Fruit fly (Drosophila melanogaster) whole organism, wandering third instar larva: Measurements from ENCODE around the gene Elo68beta.
A peak's percentile ranks its signal among the peaks of the same experiment; 100 is the strongest.

ENCODE experiments used
- Abd-B ChIP-seq: fragments of >200 bp; optimal IDR thresholded peaks from 2 replicates; lab custom pipeline; 2017; ENCODE audit warnings: missing biosample characterization, missing genetic modification characterization
- CG32264 ChIP-seq: fragments of 200-800 bp; sonication (Bioruptor generic); optimal IDR thresholded peaks from 2 replicates; lab custom pipeline; 2016; ENCODE audit warnings: missing biosample characterization, missing genetic modification characterization
- CG9705 ChIP-seq: fragments of 200-800 bp; sonication (Bioruptor generic); optimal IDR thresholded peaks from 2 replicates; lab custom pipeline; 2018; ENCODE audit warnings: missing biosample characterization, mild to moderate bottlenecking, missing genetic modification characterization
- CrebA ChIP-seq: fragments of 200-800 bp; sonication (Bioruptor generic); optimal IDR thresholded peaks from 2 replicates; lab custom pipeline; 2016; ENCODE audit warnings: missing biosample characterization, mild to moderate bottlenecking, missing genetic modification characterization, borderline replicate concordance
- Dfd ChIP-seq: fragments of >200 bp; optimal IDR thresholded peaks from 2 replicates; lab custom pipeline; 2017; ENCODE audit warnings: missing biosample characterization, missing genetic modification characterization
- Dif ChIP-seq: fragments of 200-275, 200-300 bp; sonication (Bioruptor generic); optimal IDR thresholded peaks from 2 replicates; lab custom pipeline; 2018; ENCODE audit warnings: missing biosample characterization, missing genetic modification characterization; ENCODE audit not compliant: partially characterized antibody
- HLH106 ChIP-seq: fragments of 200-800 bp; optimal IDR thresholded peaks from 3 replicates; lab custom pipeline; 2019; ENCODE audit warnings: missing biosample characterization, mild to moderate bottlenecking, missing genetic modification characterization, moderate library complexity
- Hnf4 ChIP-seq: fragments of 200-800 bp; sonication (Bioruptor generic); optimal IDR thresholded peaks from 2 replicates; lab custom pipeline; 2016; ENCODE audit warnings: missing biosample characterization, mild to moderate bottlenecking, missing genetic modification characterization
- Hr83 ChIP-seq: fragments of 200-300 bp; sonication (Bioruptor generic); optimal IDR thresholded peaks from 2 replicates; lab custom pipeline; 2016; ENCODE audit warnings: missing biosample characterization, mild to moderate bottlenecking, missing genetic modification characterization, moderate library complexity; ENCODE audit not compliant: poor library complexity, severe bottlenecking
- Jra ChIP-seq: sonication (Bioruptor generic); optimal IDR thresholded peaks from 2 replicates; lab custom pipeline; 2016; ENCODE audit warnings: missing biosample characterization, missing genetic modification characterization
- Mio ChIP-seq: sonication (Bioruptor generic); optimal IDR thresholded peaks from 2 replicates; lab custom pipeline; 2016; ENCODE audit warnings: missing biosample characterization, missing genetic modification characterization
- Myc ChIP-seq: fragments of >200 bp; optimal IDR thresholded peaks from 2 replicates; lab custom pipeline; 2017
- N ChIP-seq: fragments of >200 bp; optimal IDR thresholded peaks from 2 replicates; lab custom pipeline; 2018; ENCODE audit warnings: missing biosample characterization, missing external identifiers, missing genetic modification characterization
- OdsH ChIP-seq: fragments of 200-800 bp; sonication (Bioruptor generic); optimal IDR thresholded peaks from 2 replicates; lab custom pipeline; 2016; ENCODE audit warnings: missing biosample characterization, mild to moderate bottlenecking, missing genetic modification characterization
- Rel ChIP-seq, 2 experiments: fragments of 200-800 bp; sonication (Bioruptor generic) in 1 of 2; optimal IDR thresholded peaks; 2 replicates in 1 of 2; 3 replicates in 1 of 2; lab custom pipeline; 2016 to 2019; ENCODE audit warnings: mild to moderate bottlenecking in 2 of 2, missing biosample characterization in 2 of 2, missing genetic modification characterization in 2 of 2, moderate library complexity in 1 of 2
- Sp1 ChIP-seq: fragments of 200-800 bp; sonication (Bioruptor generic); optimal IDR thresholded peaks from 3 replicates; lab custom pipeline; 2019; ENCODE audit warnings: missing biosample characterization, mild to moderate bottlenecking, missing genetic modification characterization, moderate library complexity
- Vsx2 ChIP-seq: fragments of 200-300, 225-300 bp; sonication (Bioruptor generic); optimal IDR thresholded peaks from 2 replicates; lab custom pipeline; 2018; ENCODE audit warnings: missing biosample characterization, missing genetic modification characterization; ENCODE audit not compliant: partially characterized antibody
- br ChIP-seq: fragments of 200-800 bp; sonication (Bioruptor generic); optimal IDR thresholded peaks from 2 replicates; lab custom pipeline; 2016; ENCODE audit warnings: missing biosample characterization, missing genetic modification characterization
- dl ChIP-seq, 2 experiments: fragments of 175-275, 200-275 bp in 1 of 2; fragments of 200-275 bp in 1 of 2; sonication (Bioruptor generic); optimal IDR thresholded peaks; lab custom pipeline; 2018; ENCODE audit warnings: mild to moderate bottlenecking in 2 of 2, missing biosample characterization in 2 of 2, missing genetic modification characterization in 2 of 2, moderate library complexity in 2 of 2; ENCODE audit not compliant: partially characterized antibody in 2 of 2, insufficient read depth in 1 of 2
- dmrt93B ChIP-seq: fragments of 200-800 bp; sonication (Bioruptor generic); optimal IDR thresholded peaks from 2 replicates; lab custom pipeline; 2018; ENCODE audit warnings: missing biosample characterization, mild to moderate bottlenecking, missing genetic modification characterization
- dsf ChIP-seq: sonication (Bioruptor generic); optimal IDR thresholded peaks from 2 replicates; lab custom pipeline; 2016; ENCODE audit warnings: missing biosample characterization, missing genetic modification characterization, borderline replicate concordance
- ey ChIP-seq: fragments of 200-800 bp; sonication (Bioruptor generic); optimal IDR thresholded peaks from 2 replicates; lab custom pipeline; 2016; ENCODE audit warnings: missing biosample characterization, missing genetic modification characterization
- foxo ChIP-seq, 2 experiments: fragments of 200-800 bp; sonication (Bioruptor generic); optimal IDR thresholded peaks; 2 replicates in 1 of 2; 3 replicates in 1 of 2; lab custom pipeline; 2016 to 2017; ENCODE audit warnings: missing biosample characterization in 2 of 2, missing genetic modification characterization in 2 of 2
- fru ChIP-seq: fragments of 200-800 bp; sonication (Bioruptor generic); optimal IDR thresholded peaks from 3 replicates; lab custom pipeline; 2016; ENCODE audit warnings: missing biosample characterization, mild to moderate bottlenecking, missing genetic modification characterization
- h ChIP-seq: fragments of 200-800 bp; sonication (Bioruptor generic); optimal IDR thresholded peaks from 3 replicates; lab custom pipeline; 2016; ENCODE audit warnings: missing biosample characterization, mild to moderate bottlenecking, missing genetic modification characterization
- jim ChIP-seq: fragments of 175-275, 200-325 bp; sonication (Bioruptor generic); optimal IDR thresholded peaks from 2 replicates; lab custom pipeline; 2016; ENCODE audit warnings: missing biosample characterization, mild to moderate bottlenecking, missing genetic modification characterization
- psq ChIP-seq: fragments of 200-800 bp; sonication (Bioruptor generic); optimal IDR thresholded peaks from 3 replicates; lab custom pipeline; 2017; ENCODE audit warnings: missing biosample characterization, mild to moderate bottlenecking, missing genetic modification characterization, moderate library complexity
- rgr ChIP-seq: fragments of 200-800 bp; sonication (Bioruptor generic); optimal IDR thresholded peaks from 3 replicates; lab custom pipeline; 2016; ENCODE audit warnings: missing biosample characterization, mild to moderate bottlenecking, missing genetic modification characterization
- sage ChIP-seq: fragments of 200-800 bp; sonication (Bioruptor generic); optimal IDR thresholded peaks from 2 replicates; lab custom pipeline; 2016; ENCODE audit warnings: missing biosample characterization, mild to moderate bottlenecking, missing genetic modification characterization
- sv ChIP-seq: fragments of 200-800 bp; sonication (Bioruptor generic); optimal IDR thresholded peaks from 3 replicates; lab custom pipeline; 2016; ENCODE audit warnings: missing biosample characterization, missing genetic modification characterization
- tai ChIP-seq: sonication (Bioruptor generic); optimal IDR thresholded peaks from 2 replicates; lab custom pipeline; 2016; ENCODE audit warnings: missing biosample characterization, missing genetic modification characterization
- usp ChIP-seq: fragments of >200 bp; optimal IDR thresholded peaks from 2 replicates; lab custom pipeline; 2017; ENCODE audit warnings: missing biosample characterization, missing genetic modification characterization
- woc ChIP-seq: sonication (Bioruptor generic); optimal IDR thresholded peaks from 2 replicates; lab custom pipeline; 2016; ENCODE audit warnings: missing biosample characterization, mild to moderate bottlenecking, missing genetic modification characterization

Elo68beta gene

DNA sequence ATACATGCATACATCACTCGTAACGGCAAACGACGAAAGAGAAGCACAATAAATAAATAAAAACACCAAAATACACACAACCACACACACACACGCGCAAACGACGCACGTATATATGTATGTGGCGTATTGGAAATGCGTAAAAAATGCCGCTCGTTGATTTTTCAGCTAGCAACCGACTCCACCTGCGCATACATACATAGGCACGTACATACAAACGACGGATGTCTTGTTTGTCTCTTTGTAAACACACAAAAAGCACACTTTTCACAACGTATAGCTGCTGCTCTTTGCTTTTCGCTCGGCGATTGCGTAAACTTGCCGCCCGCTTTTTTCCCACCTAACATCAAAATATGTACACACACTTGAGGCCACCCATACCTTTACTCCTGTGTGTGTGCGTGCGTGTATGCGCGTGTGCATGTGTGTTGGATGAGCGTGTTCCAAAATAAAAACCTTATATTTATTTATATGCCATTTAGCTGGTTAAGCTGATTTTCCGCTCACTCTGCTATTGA, 18.5 kb upstream of the Elo68beta start:
- TF ChIP-seq N (peak; percentile 82), CrebA (no peak), dmrt93B (GFP tag; lab: Kevin White, UChicago) (no peak), jim (GFP tag; lab: Kevin White, UChicago) (peak; percentile 12), sv (peak; percentile 3), psq (GFP tag; lab: Kevin White, UChicago) (peak; percentile 18), h (GFP tag; lab: Kevin White, UChicago) (peak; percentile 34)

DNA sequence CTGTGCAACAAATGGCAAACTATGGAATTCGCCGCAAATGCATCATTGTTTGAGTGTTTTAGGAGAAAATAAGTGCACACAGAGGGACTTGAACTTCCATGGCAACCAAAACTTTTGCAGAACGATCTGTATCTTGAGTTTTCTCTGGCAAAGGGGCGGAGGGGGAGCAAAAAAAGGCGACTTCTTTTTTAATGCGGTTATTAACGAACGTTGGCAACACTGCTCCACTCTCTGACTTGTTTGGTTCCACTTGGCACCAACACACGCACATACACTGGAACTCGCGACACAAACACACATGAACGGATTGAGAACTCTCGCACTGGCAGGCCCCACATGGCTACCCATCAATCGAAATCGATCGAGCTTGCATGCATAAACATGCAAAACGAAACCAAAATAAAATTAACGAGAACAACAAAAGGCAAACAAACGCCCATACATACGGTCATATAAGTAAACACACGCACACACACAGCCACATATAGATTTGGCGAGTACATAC, 17.9 kb upstream of the Elo68beta start:
- TF ChIP-seq br (GFP tag; lab: Kevin White, UChicago) (no peak), ey (GFP tag; lab: Kevin White, UChicago) (peak; percentile 18), N (no peak), Dfd (GFP tag; lab: Kevin White, UChicago) (no peak), jim (GFP tag; lab: Kevin White, UChicago) (peak; percentile 42), CG32264 (GFP tag; lab: Kevin White, UChicago) (no peak), Myc (lab: Kevin White, UChicago) (no peak), Rel (GFP tag; optimal IDR thresholded peaks at IDR 0.05; lab: Kevin White, UChicago) (no peak), Rel (tag; optimal IDR thresholded peaks at IDR 0.05; lab: Kevin White, UChicago) (no peak), OdsH (GFP tag; lab: Kevin White, UChicago) (no peak), usp (no peak), psq (GFP tag; lab: Kevin White, UChicago) (peak; percentile 41), Abd-B (GFP tag; lab: Kevin White, UChicago) (no peak), Vsx2 (GFP tag; lab: Kevin White, UChicago) (no peak), dsf (GFP tag; lab: Kevin White, UChicago) (no peak), HLH106 (tag; lab: Kevin White, UChicago) (peak; percentile 30), dmrt93B (GFP tag; lab: Kevin White, UChicago) (peak; percentile 6), fru (GFP tag; lab: Kevin White, UChicago) (no peak), foxo (GFP tag; optimal IDR thresholded peaks at IDR 0.05; lab: Kevin White, UChicago) (no peak)

DNA sequence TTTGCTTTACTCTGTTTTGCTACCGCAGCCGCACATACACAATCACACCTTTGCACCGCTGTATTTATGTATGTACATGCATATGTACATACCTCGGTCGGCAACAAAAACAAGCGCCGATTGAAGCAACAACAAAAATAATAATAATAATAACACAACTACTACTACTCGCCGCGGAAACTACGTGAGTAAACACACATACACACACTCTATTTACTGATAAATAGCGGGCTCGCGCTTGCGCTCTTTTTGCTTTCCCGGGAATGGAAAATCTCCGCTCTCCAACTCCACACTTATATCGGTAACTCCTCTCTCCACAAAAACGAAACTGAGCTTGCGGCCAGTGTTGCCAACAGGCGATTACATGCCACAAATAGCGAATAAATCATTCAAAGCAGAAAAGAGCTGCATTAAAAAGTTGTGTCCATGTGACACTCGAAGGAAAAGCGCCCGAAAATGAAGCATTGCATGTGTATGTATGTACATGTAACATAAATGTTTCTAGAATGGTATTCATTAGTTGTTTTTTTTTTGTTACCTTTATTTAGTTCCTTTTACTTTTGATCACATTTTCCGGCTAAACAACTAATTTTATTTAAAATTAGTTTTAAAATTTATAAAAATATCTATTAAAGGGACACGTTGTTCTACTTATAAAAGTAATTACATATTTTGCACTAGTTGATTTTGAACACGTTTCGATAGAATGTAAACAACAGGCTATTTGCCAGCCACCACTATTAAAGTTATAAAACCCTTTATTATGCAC, 17.3 kb upstream of the Elo68beta start:
- peak; percentile 43 for TF ChIP-seq h (GFP tag; lab: Kevin White, UChicago)
- TF ChIP-seq dl (GFP tag; optimal IDR thresholded peaks at IDR 0.05; lab: Kevin White, UChicago; ENCODE audit: insufficient read depth in 1 of 2, partially characterized antibody in 2 of 2): peak in 1 of 2 experiments; percentile 51
- TF ChIP-seq Abd-B (GFP tag; lab: Kevin White, UChicago): no peak
- peak; percentile 34 for TF ChIP-seq sv
- peak; percentile 33 for TF ChIP-seq sage (GFP tag; lab: Kevin White, UChicago)
- no peak for TF ChIP-seq HLH106 (tag; lab: Kevin White, UChicago)
- peak; percentile 23 for TF ChIP-seq CG9705
- TF ChIP-seq psq (GFP tag; lab: Kevin White, UChicago): peak; percentile 46
- TF ChIP-seq foxo (GFP tag; optimal IDR thresholded peaks at IDR 0.05; lab: Kevin White, UChicago): peak in 1 of 2 experiments; percentile 25
- peak; percentile 11 for TF ChIP-seq Hnf4 (GFP tag; lab: Kevin White, UChicago)
- TF ChIP-seq Dif (GFP tag; lab: Kevin White, UChicago): peak; percentile 69
- peak; percentile 1 for TF ChIP-seq Hr83 (GFP tag; lab: Kevin White, UChicago)
- TF ChIP-seq tai (GFP tag; lab: Kevin White, UChicago): no peak
- TF ChIP-seq rgr (GFP tag; lab: Kevin White, UChicago): peak; percentile 27
- no peak for TF ChIP-seq woc (GFP tag; lab: Kevin White, UChicago)
- no peak for TF ChIP-seq Mio (GFP tag; lab: Kevin White, UChicago)
- TF ChIP-seq Sp1 (GFP tag; lab: Kevin White, UChicago): peak; percentile 16
- peak; percentile 6 for TF ChIP-seq Jra (GFP tag; lab: Kevin White, UChicago)
- peak; percentile 28 for TF ChIP-seq OdsH (GFP tag; lab: Kevin White, UChicago)
